Fruit fly (Drosophila melanogaster): ENCODE data around the gene CG17612.

Gene CG17612

dm6 chr2L:4365792-4366326 lies 16.7 kb downstream of the CG17612 start:
- TF ChIP-seq dmrt93B (GFP tag; optimal IDR thresholded peaks at IDR 0.05): no peak
- TF ChIP-seq lola (GFP tag; optimal IDR thresholded peaks at IDR 0.05): no peak
- no peak for TF ChIP-seq Hr78 (GFP tag; optimal IDR thresholded peaks at IDR 0.05)
- no peak for TF ChIP-seq Dif (GFP tag; optimal IDR thresholded peaks at IDR 0.05; ENCODE audit: partially characterized antibody)
- no peak for TF ChIP-seq ey (GFP tag; optimal IDR thresholded peaks at IDR 0.05)
- TF ChIP-seq dsf (GFP tag; optimal IDR thresholded peaks at IDR 0.05; ENCODE audit: borderline replicate concordance): no peak
- TF ChIP-seq dl (GFP tag; optimal IDR thresholded peaks at IDR 0.05; ENCODE audit: insufficient read depth in 1 of 2, partially characterized antibody in 2 of 2): no peak

dm6 chr2L:4364914-4365313 lies 17.6 kb downstream of the CG17612 start:
- TF ChIP-seq br (GFP tag; optimal IDR thresholded peaks at IDR 0.05): no peak
- no peak for TF ChIP-seq fru (GFP tag; optimal IDR thresholded peaks at IDR 0.05)
- TF ChIP-seq Jra (GFP tag; optimal IDR thresholded peaks at IDR 0.05): no peak
- no peak for TF ChIP-seq jim (GFP tag; optimal IDR thresholded peaks at IDR 0.05)
- TF ChIP-seq CG32264 (GFP tag; optimal IDR thresholded peaks at IDR 0.05): no peak
- no peak for TF ChIP-seq CrebA (GFP tag; optimal IDR thresholded peaks at IDR 0.05; ENCODE audit: borderline replicate concordance)
- no peak for TF ChIP-seq brk (GFP tag; optimal IDR thresholded peaks at IDR 0.05)
- no peak for TF ChIP-seq Mio (GFP tag; optimal IDR thresholded peaks at IDR 0.05)
- no peak for TF ChIP-seq Hr78 (GFP tag; optimal IDR thresholded peaks at IDR 0.05)
- TF ChIP-seq psq (GFP tag; optimal IDR thresholded peaks at IDR 0.05): no peak
- TF ChIP-seq Hnf4 (GFP tag; optimal IDR thresholded peaks at IDR 0.05): no peak
- no peak for TF ChIP-seq CG9705 (GFP tag; optimal IDR thresholded peaks at IDR 0.05)

- TF ChIP-seq CG9705 (GFP tag; optimal IDR thresholded peaks at IDR 0.05) (no peak), h (GFP tag; optimal IDR thresholded peaks at IDR 0.05) (no peak), Dif (GFP tag; optimal IDR thresholded peaks at IDR 0.05; ENCODE audit: partially characterized antibody) (no peak), sv (GFP tag; optimal IDR thresholded peaks at IDR 0.05) (no peak), Hr83 (GFP tag; optimal IDR thresholded peaks at IDR 0.05; ENCODE audit: poor library complexity, severe bottlenecking) (no peak)
Observed at dm6 chr2L:4363707-4364270, 18.7 kb downstream of the CG17612 start.

dm6 chr2L:4361438-4361975 lies 21.0 kb downstream of the CG17612 start, which contains the start of gene Traf4:
Gene Traf4, plus strand, starts transcription at chr2L:4361925.
- TF ChIP-seq psq (GFP tag; optimal IDR thresholded peaks at IDR 0.05) (peak; percentile 83), woc (GFP tag; optimal IDR thresholded peaks at IDR 0.05) (peak; percentile 27), br (GFP tag; optimal IDR thresholded peaks at IDR 0.05) (peak; percentile 19), Hnf4 (GFP tag; optimal IDR thresholded peaks at IDR 0.05) (peak; percentile 40), GATAd (GFP tag; optimal IDR thresholded peaks at IDR 0.05) (no peak), OdsH (GFP tag; optimal IDR thresholded peaks at IDR 0.05) (peak; percentile 33), Myc (optimal IDR thresholded peaks at IDR 0.05) (no peak), Hr83 (GFP tag; optimal IDR thresholded peaks at IDR 0.05; ENCODE audit: poor library complexity, severe bottlenecking) (no peak), Jra (GFP tag; optimal IDR thresholded peaks at IDR 0.05) (no peak), Vsx2 (GFP tag; optimal IDR thresholded peaks at IDR 0.05; ENCODE audit: partially characterized antibody) (no peak), N (GFP tag; optimal IDR thresholded peaks at IDR 0.05) (no peak), sv (GFP tag; optimal IDR thresholded peaks at IDR 0.05) (no peak), CG9705 (GFP tag; optimal IDR thresholded peaks at IDR 0.05) (no peak), dsf (GFP tag; optimal IDR thresholded peaks at IDR 0.05; ENCODE audit: borderline replicate concordance) (no peak), HLH106 (tag; optimal IDR thresholded peaks at IDR 0.05) (peak; percentile 46), Abd-B (GFP tag; optimal IDR thresholded peaks at IDR 0.05) (no peak), CG32264 (GFP tag; optimal IDR thresholded peaks at IDR 0.05) (no peak), jim (GFP tag; optimal IDR thresholded peaks at IDR 0.05) (no peak), Sp1 (GFP tag; optimal IDR thresholded peaks at IDR 0.05) (peak; percentile 38), dl (GFP tag; optimal IDR thresholded peaks at IDR 0.05; ENCODE audit: insufficient read depth in 1 of 2, partially characterized antibody in 2 of 2) (no peak), usp (GFP tag; optimal IDR thresholded peaks at IDR 0.05) (no peak), lola (GFP tag; optimal IDR thresholded peaks at IDR 0.05) (no peak), CrebA (GFP tag; optimal IDR thresholded peaks at IDR 0.05; ENCODE audit: borderline replicate concordance) (no peak), dmrt93B (GFP tag; optimal IDR thresholded peaks at IDR 0.05) (no peak), tai (GFP tag; optimal IDR thresholded peaks at IDR 0.05) (no peak), Mio (GFP tag; optimal IDR thresholded peaks at IDR 0.05) (no peak), foxo (GFP tag; optimal IDR thresholded peaks at IDR 0.05) (peak in 1 of 2 experiments; percentile 62), h (GFP tag; optimal IDR thresholded peaks at IDR 0.05) (peak; percentile 54), rgr (GFP tag; optimal IDR thresholded peaks at IDR 0.05) (peak; percentile 26), fru (GFP tag; optimal IDR thresholded peaks at IDR 0.05) (peak; percentile 32), Hr78 (GFP tag; optimal IDR thresholded peaks at IDR 0.05) (no peak), pan (optimal IDR thresholded peaks at IDR 0.05) (no peak), Rel (GFP tag; optimal IDR thresholded peaks at IDR 0.05) (no peak), Rel (tag; optimal IDR thresholded peaks at IDR 0.05) (no peak), sage (GFP tag; optimal IDR thresholded peaks at IDR 0.05) (no peak), ey (GFP tag; optimal IDR thresholded peaks at IDR 0.05) (no peak), Dfd (GFP tag; optimal IDR thresholded peaks at IDR 0.05) (no peak), Dif (GFP tag; optimal IDR thresholded peaks at IDR 0.05; ENCODE audit: partially characterized antibody) (no peak), brk (GFP tag; optimal IDR thresholded peaks at IDR 0.05) (peak; percentile 26)

Data from whole organism, wandering third instar larva.